Worm (Caenorhabditis elegans) whole organism, L3 larva: ENCODE data around the gene gln-6.

Source experiments
- R02D3.7 ChIP-seq: fragments of 150-350 bp; optimal IDR thresholded peaks from 2 replicates; lab custom pipeline; 2014; ENCODE audit warnings: missing biosample characterization, missing genetic modification characterization
- elt-1 ChIP-seq: fragments of 150-350 bp; optimal IDR thresholded peaks from 2 replicates; lab custom pipeline; 2014; ENCODE audit warnings: missing biosample characterization, missing genetic modification characterization
- nfya-1 ChIP-seq: sonication (generic microtip); optimal IDR thresholded peaks from 2 replicates; lab custom pipeline; 2017; ENCODE audit warnings: missing genetic modification characterization, mild to moderate bottlenecking, missing compliant biosample characterization, antibody characterized with exemption, moderate library complexity; ENCODE audit not compliant: insufficient read depth
- nhr-237 ChIP-seq: fragments of 150-350 bp; optimal IDR thresholded peaks from 2 replicates; lab custom pipeline; 2014; ENCODE audit warnings: missing biosample characterization, missing genetic modification characterization
- nhr-77 ChIP-seq: fragments of 150-350 bp; optimal IDR thresholded peaks from 2 replicates; lab custom pipeline; 2014; ENCODE audit warnings: missing biosample characterization, missing genetic modification characterization
- pha-4 ChIP-seq: fragments of 150-350 bp; optimal IDR thresholded peaks from 2 replicates; lab custom pipeline; 2014; ENCODE audit warnings: missing biosample characterization, missing genetic modification reagents, missing genetic modification characterization
- pqm-1 ChIP-seq: fragments of 150-350 bp; optimal IDR thresholded peaks from 2 replicates; lab custom pipeline; 2017; ENCODE audit warnings: missing biosample characterization, missing genetic modification characterization, inconsistent platforms
- sea-2 ChIP-seq: fragments of 150-350 bp; sonication (generic microtip); optimal IDR thresholded peaks from 4 replicates; lab custom pipeline; 2014; ENCODE audit warnings: missing biosample characterization, missing genetic modification reagents, missing genetic modification characterization
- snpc-4 ChIP-seq: fragments of 150-350 bp; optimal IDR thresholded peaks from 2 replicates; lab custom pipeline; 2014; ENCODE audit warnings: missing biosample characterization, missing genetic modification characterization
- unc-62 ChIP-seq: fragments of 150-350 bp; sonication (generic microtip); optimal IDR thresholded peaks from 4 replicates; lab custom pipeline; 2014; ENCODE audit warnings: missing biosample characterization, missing genetic modification reagents, missing genetic modification characterization
- ztf-11 ChIP-seq: fragments of 150-350 bp; optimal IDR thresholded peaks from 2 replicates; lab custom pipeline; 2014; ENCODE audit warnings: missing biosample characterization, missing genetic modification characterization

ce11 chrIV:9772096-9772720 lies 31.5 kb upstream of the gln-6 start, which contains the start of gene cav-1:
- TF ChIP-seq pqm-1 (tag; lab: Kevin White, UChicago), result no peak
- no peak for TF ChIP-seq nhr-237
- TF ChIP-seq nfya-1 (tag; lab: Kevin White, UChicago), result no peak
- TF ChIP-seq unc-62 (GFP tag; lab: Kevin White, UChicago), result no peak
- TF ChIP-seq R02D3.7 (tag; lab: Kevin White, UChicago), result no peak
- TF ChIP-seq nhr-77, result no peak
- no peak for TF ChIP-seq pha-4 (tag; lab: Kevin White, UChicago)
- TF ChIP-seq snpc-4 (tag; lab: Kevin White, UChicago), result no peak
- TF ChIP-seq elt-1, result no peak
- no peak for TF ChIP-seq ztf-11 (tag; lab: Kevin White, UChicago)
- TF ChIP-seq sea-2 (GFP tag; lab: Kevin White, UChicago), result no peak
